Worm (Caenorhabditis elegans) whole organism, L3 larva: ENCODE measurements around the gene F42A6.6.

Source experiments
- R02D3.7 ChIP-seq: fragments of 150-350 bp; optimal IDR thresholded peaks from 2 replicates; lab custom pipeline; 2014; ENCODE audit warnings: missing biosample characterization, missing genetic modification characterization
- lin-39 ChIP-seq: fragments of 150-350 bp; optimal IDR thresholded peaks from 2 replicates; lab custom pipeline; 2018; ENCODE audit warnings: missing biosample characterization, missing genetic modification reagents, missing genetic modification characterization
- mdl-1 ChIP-seq: fragments of 150-350 bp; optimal IDR thresholded peaks from 2 replicates; lab custom pipeline; 2014; ENCODE audit warnings: missing biosample characterization, missing genetic modification characterization
- nhr-11 ChIP-seq: fragments of 150-350 bp; optimal IDR thresholded peaks from 2 replicates; lab custom pipeline; 2014; ENCODE audit warnings: missing biosample characterization, missing genetic modification characterization
- sea-2 ChIP-seq: fragments of 150-350 bp; sonication (generic microtip); optimal IDR thresholded peaks from 4 replicates; lab custom pipeline; 2014; ENCODE audit warnings: missing biosample characterization, missing genetic modification reagents, missing genetic modification characterization
- snpc-4 ChIP-seq: fragments of 150-350 bp; optimal IDR thresholded peaks from 2 replicates; lab custom pipeline; 2014; ENCODE audit warnings: missing biosample characterization, missing genetic modification characterization
- unc-39 ChIP-seq: sonication (generic microtip); optimal IDR thresholded peaks from 4 replicates; lab custom pipeline; 2017; ENCODE audit warnings: missing biosample characterization, missing genetic modification characterization
- ztf-11 ChIP-seq: fragments of 150-350 bp; optimal IDR thresholded peaks from 2 replicates; lab custom pipeline; 2014; ENCODE audit warnings: missing biosample characterization, missing genetic modification characterization

ce11 chrIV:3341170-3341569, 4.5 kb upstream of the F42A6.6 start, which contains the start of gene F42A6.2:
- TF ChIP-seq sea-2 (no peak), nhr-11 (no peak), snpc-4 (tag; lab: Kevin White, UChicago) (no peak), lin-39 (no peak), R02D3.7 (tag; lab: Kevin White, UChicago) (no peak), unc-39 (tag; lab: Kevin White, UChicago) (no peak), mdl-1 (tag; lab: Kevin White, UChicago) (no peak), ztf-11 (tag; lab: Kevin White, UChicago) (no peak)
